Fruit fly (Drosophila melanogaster): ENCODE results near the gene Rbp1.

Gene Rbp1

DNA sequence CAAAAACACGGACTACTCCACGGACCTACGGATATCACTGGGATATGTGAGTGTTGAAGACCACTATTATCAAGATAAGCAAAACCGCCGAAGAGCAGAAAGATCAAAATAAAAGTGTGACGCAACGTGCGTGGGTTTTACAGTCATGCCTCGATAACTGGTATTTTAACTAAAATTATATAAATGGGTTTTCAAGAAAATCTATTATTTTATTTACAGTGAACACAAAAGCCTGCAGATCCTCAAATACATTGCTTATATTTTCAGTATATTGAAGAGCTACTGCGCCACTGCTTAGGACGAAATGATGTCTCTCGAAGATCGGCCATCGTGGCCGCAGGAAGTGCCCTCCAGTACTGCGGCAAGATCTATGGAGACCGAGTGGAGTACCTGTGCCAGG, 22.2 kb upstream of the Rbp1 start:
- TF ChIP-seq ems (GFP tag; optimal IDR thresholded peaks at IDR 0.05) (no peak), yki (optimal IDR thresholded peaks at IDR 0.05) (no peak), NFAT (GFP tag; IDR thresholded peaks at IDR 0.05) (no peak), CG32532 (GFP tag; IDR thresholded peaks at IDR 0.05) (peak; percentile 60), CG6254 (GFP tag; optimal IDR thresholded peaks at IDR 0.05) (no peak), Oaz (GFP tag; IDR thresholded peaks at IDR 0.05) (no peak), gro (GFP tag; optimal IDR thresholded peaks at IDR 0.05) (peak; percentile 18), Poxn (GFP tag; IDR thresholded peaks at IDR 0.05) (no peak), ttk (GFP tag; IDR thresholded peaks at IDR 0.05) (no peak), CG3995 (GFP tag; optimal IDR thresholded peaks at IDR 0.05) (no peak), CG7271 (tag; optimal IDR thresholded peaks at IDR 0.05) (no peak), CG3407 (GFP tag; optimal IDR thresholded peaks at IDR 0.05) (no peak), bab2 (GFP tag; optimal IDR thresholded peaks at IDR 0.05) (no peak), tll (GFP tag; optimal IDR thresholded peaks at IDR 0.05) (no peak), slp2 (GFP tag; optimal IDR thresholded peaks at IDR 0.05) (no peak), CG11456 (GFP tag; IDR thresholded peaks at IDR 0.05) (0 out of 3 replicates have a peak, but pooled peaks have one; percentile 13), Dbx (GFP tag; IDR thresholded peaks at IDR 0.05) (no peak), MESR4 (GFP tag; optimal IDR thresholded peaks at IDR 0.05) (no peak), CG2875 (GFP tag; optimal IDR thresholded peaks at IDR 0.05) (no peak), MBD-R2 (GFP tag; IDR thresholded peaks at IDR 0.05) (no peak), Hand (GFP tag; optimal IDR thresholded peaks at IDR 0.05) (no peak), Hr39 (optimal IDR thresholded peaks at IDR 0.05) (no peak), Mad (GFP tag; optimal IDR thresholded peaks at IDR 0.05) (no peak), lbe (GFP tag; optimal IDR thresholded peaks at IDR 0.05) (no peak), CG12659 (GFP tag; optimal IDR thresholded peaks at IDR 0.05) (no peak), CG13624 (GFP tag; optimal IDR thresholded peaks at IDR 0.05) (peak; percentile 35), chif (GFP tag; optimal IDR thresholded peaks at IDR 0.05) (no peak), bcd (GFP tag; optimal IDR thresholded peaks at IDR 0.05) (no peak), CG8765 (GFP tag; IDR thresholded peaks at IDR 0.05) (no peak), row (GFP tag; IDR thresholded peaks at IDR 0.05) (peak; percentile 46), CG17328 (GFP tag; IDR thresholded peaks at IDR 0.05) (no peak), CG34422 (GFP tag; IDR thresholded peaks at IDR 0.05) (peak; percentile 41; the same call in 1 of the 3 replicates), Dfd (GFP tag; optimal IDR thresholded peaks at IDR 0.05) (no peak), tup (GFP tag; optimal IDR thresholded peaks at IDR 0.05) (no peak), shn (GFP tag; optimal IDR thresholded peaks at IDR 0.05) (no peak), CG17385 (GFP tag; optimal IDR thresholded peaks at IDR 0.05) (no peak), slbo (GFP tag; IDR thresholded peaks at IDR 0.05) (peak; percentile 57), Vsx1 (GFP tag; optimal IDR thresholded peaks at IDR 0.05) (no peak), mam (GFP tag; optimal IDR thresholded peaks at IDR 0.05) (no peak), CG9727 (GFP tag; optimal IDR thresholded peaks at IDR 0.05) (no peak), CG10267 (tag; optimal IDR thresholded peaks at IDR 0.05) (no peak), br (optimal IDR thresholded peaks at IDR 0.05) (no peak), CG8388 (GFP tag; optimal IDR thresholded peaks at IDR 0.05) (no peak), sr (GFP tag; IDR thresholded peaks at IDR 0.05) (no peak; the same call in 2 of the 3 replicates), D (optimal IDR thresholded peaks at IDR 0.05) (no peak), D (GFP tag; optimal IDR thresholded peaks at IDR 0.05) (peak; percentile 16), CG9437 (GFP tag; optimal IDR thresholded peaks at IDR 0.05) (no peak), CG10543 (GFP tag; optimal IDR thresholded peaks at IDR 0.05) (no peak), HmgZ (tag; optimal IDR thresholded peaks at IDR 0.05) (no peak), pan (optimal IDR thresholded peaks at IDR 0.05) (no peak), pan (GFP tag; optimal IDR thresholded peaks at IDR 0.05 in 1 of 2, IDR thresholded peaks at IDR 0.05 in 1 of 2) (peak in 1 of 2 experiments; percentile 29), Optix (GFP tag; IDR thresholded peaks at IDR 0.05) (no peak), Dref (GFP tag; IDR thresholded peaks at IDR 0.05) (no peak), chm (GFP tag; IDR thresholded peaks at IDR 0.05) (no peak), fru (optimal IDR thresholded peaks at IDR 0.05) (no peak)
